Fruit fly (Drosophila melanogaster) whole organism, pupa: ENCODE results near the gene Gbeta76C.

Source experiments
- CG10348 ChIP-seq: fragments of 200-800 bp; sonication (Bioruptor generic); IDR thresholded peaks from 2 replicates; pipeline ENCODE4 v1.3.6; 2022; ENCODE audit warnings: missing biosample characterization, missing genetic modification characterization
- CG12605 ChIP-seq: fragments of 200-800 bp; sonication (Bioruptor generic); IDR thresholded peaks from 2 replicates; pipeline ENCODE4 v1.3.6; 2022; ENCODE audit warnings: missing biosample characterization, missing genetic modification characterization
- CG15710 ChIP-seq: fragments of 200-800 bp; sonication (Bioruptor generic); optimal IDR thresholded peaks from 2 replicates; lab custom pipeline; 2018; ENCODE audit warnings: missing biosample characterization, mild to moderate bottlenecking, missing genetic modification characterization, moderate library complexity
- CG34367 ChIP-seq: fragments of 200-800 bp; sonication (Bioruptor generic); optimal IDR thresholded peaks from 2 replicates; lab custom pipeline; 2018; ENCODE audit warnings: missing biosample characterization, mild to moderate bottlenecking, missing genetic modification characterization
- CG4496 ChIP-seq: fragments of 200-800 bp; sonication (Bioruptor generic); IDR thresholded peaks from 3 replicates; pipeline ENCODE4 v1.3.6; 2022; ENCODE audit warnings: missing biosample characterization, missing genetic modification characterization
- CG8159 ChIP-seq: fragments of 200-800 bp; sonication (Bioruptor generic); optimal IDR thresholded peaks from 3 replicates; lab custom pipeline; 2018; ENCODE audit warnings: missing biosample characterization, mild to moderate bottlenecking, missing genetic modification characterization, moderate library complexity
- CG8301 ChIP-seq: fragments of 200-800 bp; sonication (Bioruptor generic); optimal IDR thresholded peaks from 2 replicates; lab custom pipeline; 2018; ENCODE audit warnings: missing biosample characterization, mild to moderate bottlenecking, missing genetic modification characterization
- CG9948 ChIP-seq: fragments of 200-800 bp; sonication (Bioruptor generic); optimal IDR thresholded peaks from 2 replicates; lab custom pipeline; 2018; ENCODE audit warnings: missing biosample characterization, mild to moderate bottlenecking, missing genetic modification characterization, moderate library complexity
- D1 ChIP-seq: fragments of 200-800 bp; sonication (Bioruptor generic); optimal IDR thresholded peaks from 2 replicates; lab custom pipeline; 2018; ENCODE audit warnings: missing biosample characterization, mild to moderate bottlenecking, missing genetic modification characterization, moderate library complexity
- EcR ChIP-seq: fragments of 200-800 bp; sonication (Bioruptor generic); optimal IDR thresholded peaks from 3 replicates; lab custom pipeline; 2019; ENCODE audit warnings: missing biosample characterization, missing genetic modification characterization, mild to moderate bottlenecking, moderate library complexity, missing genetic modification reagents
- Pif1A ChIP-seq: fragments of 200-800 bp; sonication (Bioruptor generic); optimal IDR thresholded peaks from 3 replicates; lab custom pipeline; 2016; ENCODE audit warnings: missing biosample characterization, missing genetic modification characterization
- Snoo ChIP-seq: fragments of 200-800 bp; sonication (Bioruptor generic); optimal IDR thresholded peaks from 3 replicates; lab custom pipeline; 2017; ENCODE audit warnings: missing biosample characterization, mild to moderate bottlenecking, missing genetic modification characterization, inconsistent platforms

DNA sequence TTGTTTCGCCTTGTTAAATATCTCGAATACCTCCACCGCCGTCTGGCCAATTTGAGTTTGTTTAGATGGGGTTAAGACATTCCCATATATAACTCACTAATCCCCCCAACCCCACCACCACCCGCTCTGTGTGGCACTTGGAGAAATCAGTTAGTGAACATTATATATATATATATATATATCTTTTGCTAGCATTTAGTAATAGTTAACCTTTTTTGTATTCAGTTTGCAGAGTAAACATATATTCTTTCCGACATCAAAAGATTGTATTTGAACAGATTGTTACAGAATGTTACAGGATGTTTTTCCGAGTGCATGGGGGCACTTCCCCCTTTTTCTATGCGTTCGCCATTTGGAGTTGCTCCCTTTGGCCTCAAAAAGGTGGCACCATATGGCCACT lies 16.9 kb upstream of the Gbeta76C start:
- TF ChIP-seq CG8159 (tag; lab: Kevin White, UChicago): peak; percentile 9
- no peak for TF ChIP-seq CG15710
- no peak for TF ChIP-seq Pif1A
- no peak for TF ChIP-seq CG12605 (GFP tag; lab: Robert Waterston, UW)
- TF ChIP-seq CG34367 (tag; lab: Kevin White, UChicago): no peak
- no peak for TF ChIP-seq CG4496 (GFP tag; lab: Robert Waterston, UW)
- no peak for TF ChIP-seq CG10348 (GFP tag; lab: Robert Waterston, UW)
- TF ChIP-seq D1: no peak
- TF ChIP-seq Snoo (tag; lab: Kevin White, UChicago): no peak
- no peak for TF ChIP-seq CG9948 (tag; lab: Kevin White, UChicago)
- TF ChIP-seq CG8301: no peak
- no peak for TF ChIP-seq EcR
